Worm (Caenorhabditis elegans) whole organism, L4 larva: Measurements from ENCODE around the gene C14F11.7.

Experiments
- D1046.2 ChIP-seq: fragments of 200-800 bp; sonication (Bioruptor generic); IDR thresholded peaks from 2 replicates; pipeline ENCODE4 v1.3.6; 2022; ENCODE audit warnings: missing genetic modification characterization, missing compliant biosample characterization
- F10B5.3 ChIP-seq: sonication (generic microtip); optimal IDR thresholded peaks from 2 replicates; lab custom pipeline; 2016; ENCODE audit warnings: mild to moderate bottlenecking, missing genetic modification characterization, missing compliant biosample characterization
- F26F4.8 ChIP-seq: fragments of 200-800 bp; sonication (Bioruptor generic); conservative IDR thresholded peaks from 2 replicates; pipeline ENCODE4 v1.3.6; 2022; ENCODE audit warnings: missing genetic modification characterization, missing compliant biosample characterization
- F37D6.2 ChIP-seq: sonication (generic microtip); optimal IDR thresholded peaks from 2 replicates; lab custom pipeline; 2016; ENCODE audit warnings: mild to moderate bottlenecking, missing genetic modification characterization, missing compliant biosample characterization
- F44E2.7 ChIP-seq: fragments of 200-800 bp; sonication (Bioruptor generic); IDR thresholded peaks from 2 replicates; pipeline ENCODE4 v2.1.2; 2022; ENCODE audit warnings: missing genetic modification characterization, missing compliant biosample characterization
- T26A8.4 ChIP-seq: fragments of 200-800 bp; sonication (Bioruptor generic); IDR thresholded peaks from 2 replicates; pipeline ENCODE4 v1.3.6; 2022; ENCODE audit warnings: missing genetic modification characterization, missing compliant biosample characterization
- Y5F2A.4 ChIP-seq: fragments of 200-800 bp; sonication (Bioruptor generic); optimal IDR thresholded peaks from 2 replicates; lab custom pipeline; 2018; ENCODE audit warnings: mild to moderate bottlenecking, missing genetic modification characterization, missing compliant biosample characterization
- aha-1 ChIP-seq: fragments of 150-350 bp; peaks from one replicate; lab custom pipeline; 2014; ENCODE audit warnings: missing biosample characterization, missing genetic modification characterization
- arid-1 ChIP-seq: fragments of 200-800 bp; sonication (Bioruptor generic); conservative IDR thresholded peaks from 2 replicates; pipeline ENCODE4 v1.3.6; 2022; ENCODE audit warnings: missing genetic modification reagents, missing genetic modification characterization, missing compliant biosample characterization
- attf-4 ChIP-seq: sonication (generic microtip); optimal IDR thresholded peaks from 3 replicates; lab custom pipeline; 2017; ENCODE audit warnings: missing biosample characterization, missing genetic modification characterization
- ceh-20 ChIP-seq: fragments of 200-800 bp; sonication (Bioruptor generic); IDR thresholded peaks from 2 replicates; pipeline ENCODE4 v1.3.6; 2022; ENCODE audit warnings: missing genetic modification reagents, missing genetic modification characterization, missing compliant biosample characterization
- ceh-32 ChIP-seq: sonication (generic microtip); optimal IDR thresholded peaks from 2 replicates; lab custom pipeline; 2016; ENCODE audit warnings: mild to moderate bottlenecking, missing genetic modification characterization, missing compliant biosample characterization; ENCODE audit not compliant: poor library complexity
- ceh-44 ChIP-seq: fragments of 200-800 bp; sonication (Bioruptor generic); IDR thresholded peaks from 2 replicates; pipeline ENCODE4 v1.3.6; 2022; ENCODE audit warnings: missing genetic modification reagents, missing genetic modification characterization, missing compliant biosample characterization
- ceh-82 ChIP-seq: sonication (generic microtip); optimal IDR thresholded peaks from 2 replicates; lab custom pipeline; 2017; ENCODE audit warnings: missing biosample characterization, missing genetic modification characterization
- cey-2 ChIP-seq: sonication (generic microtip); optimal IDR thresholded peaks from 3 replicates; lab custom pipeline; 2017; ENCODE audit warnings: missing genetic modification characterization, mild to moderate bottlenecking, missing compliant biosample characterization, antibody characterized with exemption, borderline replicate concordance; ENCODE audit not compliant: insufficient read depth
- daf-12 ChIP-seq: fragments of 150-350 bp; optimal IDR thresholded peaks from 2 replicates; lab custom pipeline; 2014; ENCODE audit warnings: missing biosample characterization, missing genetic modification reagents, missing genetic modification characterization
- daf-19 ChIP-seq: fragments of 200-800 bp; sonication (Bioruptor generic); conservative IDR thresholded peaks from 2 replicates; pipeline ENCODE4 v1.3.6; 2022; ENCODE audit warnings: missing genetic modification characterization, missing compliant biosample characterization
- dve-1 ChIP-seq: sonication (generic microtip); optimal IDR thresholded peaks from 2 replicates; lab custom pipeline; 2017; ENCODE audit warnings: antibody characterized with exemption, mild to moderate bottlenecking, missing genetic modification characterization, missing compliant biosample characterization; ENCODE audit not compliant: insufficient read depth
- egl-27 ChIP-seq: sonication (generic microtip); optimal IDR thresholded peaks from 3 replicates; lab custom pipeline; 2017; ENCODE audit warnings: missing biosample characterization, missing genetic modification reagents, missing genetic modification characterization
- fos-1 ChIP-seq: fragments of 150-350 bp; optimal IDR thresholded peaks from 2 replicates; lab custom pipeline; 2014; ENCODE audit warnings: missing biosample characterization, missing genetic modification characterization
- gei-8 ChIP-seq: fragments of 200-800 bp; sonication (Bioruptor generic); optimal IDR thresholded peaks from 2 replicates; lab custom pipeline; 2018; ENCODE audit warnings: mild to moderate bottlenecking, missing genetic modification characterization, missing compliant biosample characterization
- hlh-30 ChIP-seq: sonication (generic microtip); optimal IDR thresholded peaks from 2 replicates; lab custom pipeline; 2017; ENCODE audit warnings: antibody characterized with exemption, mild to moderate bottlenecking, missing genetic modification characterization, missing compliant biosample characterization; ENCODE audit not compliant: insufficient read depth
- hmg-1.1 ChIP-seq: fragments of 200-800 bp; sonication (Bioruptor generic); IDR thresholded peaks from 2 replicates; pipeline ENCODE4 v1.3.6; 2022; ENCODE audit warnings: missing genetic modification reagents, missing genetic modification characterization, missing compliant biosample characterization
- jun-1 ChIP-seq: fragments of 150-350 bp; optimal IDR thresholded peaks from 2 replicates; lab custom pipeline; 2014; ENCODE audit warnings: missing biosample characterization, missing genetic modification reagents, missing genetic modification characterization
- lin-1 ChIP-seq: fragments of 200-800 bp; sonication (Bioruptor generic); IDR thresholded peaks from 2 replicates; pipeline ENCODE4 v1.3.6; 2022; ENCODE audit warnings: missing genetic modification reagents, missing genetic modification characterization, missing compliant biosample characterization
- mdl-1 ChIP-seq, 2 experiments: fragments of 150-350 bp in 1 of 2; sonication (generic microtip) in 1 of 2; optimal IDR thresholded peaks; 2 replicates each; lab custom pipeline; 2014 to 2017; ENCODE audit warnings: missing biosample characterization in 2 of 2, missing genetic modification characterization in 2 of 2
- mdt-29 ChIP-seq: fragments of 200-800 bp; sonication (Bioruptor generic); IDR thresholded peaks from 2 replicates; pipeline ENCODE4 v1.3.6; 2022; ENCODE audit warnings: missing genetic modification reagents, missing genetic modification characterization, missing compliant biosample characterization
- mxl-2 ChIP-seq: fragments of 200-800 bp; sonication (Bioruptor generic); conservative IDR thresholded peaks from 2 replicates; pipeline ENCODE4 v1.3.6; 2022; ENCODE audit warnings: missing genetic modification reagents, missing genetic modification characterization, missing compliant biosample characterization
- nhr-102 ChIP-seq: sonication (generic microtip); optimal IDR thresholded peaks from 2 replicates; lab custom pipeline; 2016; ENCODE audit warnings: mild to moderate bottlenecking, missing genetic modification characterization, moderate library complexity, missing compliant biosample characterization
- nhr-11 ChIP-seq: fragments of 150-350 bp; optimal IDR thresholded peaks from 2 replicates; lab custom pipeline; 2014; ENCODE audit warnings: missing biosample characterization, missing genetic modification characterization
- nhr-111 ChIP-seq: fragments of 200-800 bp; sonication (Bioruptor generic); optimal IDR thresholded peaks from 2 replicates; lab custom pipeline; 2018; ENCODE audit warnings: mild to moderate bottlenecking, missing genetic modification characterization, missing compliant biosample characterization
- nhr-6 ChIP-seq: fragments of 150-350 bp; optimal IDR thresholded peaks from 2 replicates; lab custom pipeline; 2014; ENCODE audit warnings: missing biosample characterization, missing genetic modification characterization
- pha-4 ChIP-seq, 2 experiments: fragments of 150-350 bp in 1 of 2; fragments of 200-800 bp in 1 of 2; sonication (Bioruptor generic) in 1 of 2; IDR thresholded peaks in 1 of 2; optimal IDR thresholded peaks in 1 of 2; 2 replicates each; pipeline versions ENCODE4 v1.3.6 to Lab custom; 2014 to 2022; ENCODE audit warnings: missing genetic modification characterization in 2 of 2, missing genetic modification reagents in 2 of 2, missing biosample characterization in 1 of 2, missing compliant biosample characterization in 1 of 2
- saeg-2 ChIP-seq: fragments of 200-800 bp; sonication (Bioruptor generic); IDR thresholded peaks from 2 replicates; pipeline ENCODE4 v1.3.6; 2022; ENCODE audit warnings: missing genetic modification reagents, missing genetic modification characterization, missing compliant biosample characterization
- set-16 ChIP-seq: fragments of 200-800 bp; sonication (Bioruptor generic); IDR thresholded peaks from 2 replicates; pipeline ENCODE4 v1.3.6; 2022; ENCODE audit warnings: missing genetic modification reagents, missing genetic modification characterization, missing compliant biosample characterization
- snpc-4 ChIP-seq: fragments of 150-350 bp; optimal IDR thresholded peaks from 2 replicates; lab custom pipeline; 2014; ENCODE audit warnings: missing biosample characterization, missing genetic modification characterization
- spr-3 ChIP-seq: fragments of 200-800 bp; sonication (Bioruptor generic); optimal IDR thresholded peaks from 2 replicates; lab custom pipeline; 2018; ENCODE audit warnings: mild to moderate bottlenecking, missing genetic modification characterization, missing compliant biosample characterization
- tra-1 ChIP-seq: fragments of 200-800 bp; sonication (Bioruptor generic); IDR thresholded peaks from 2 replicates; pipeline ENCODE4 v1.3.6; 2022; ENCODE audit warnings: missing genetic modification reagents, missing genetic modification characterization, missing compliant biosample characterization
- unc-39 ChIP-seq: sonication (generic microtip); optimal IDR thresholded peaks from 2 replicates; lab custom pipeline; 2017; ENCODE audit warnings: missing biosample characterization, missing genetic modification characterization
- unc-62 ChIP-seq, 3 experiments: fragments of 150-350 bp in 1 of 3; sonication (generic microtip); optimal IDR thresholded peaks in 2 of 3; peaks in 1 of 3; 1 replicate in 1 of 3; 2 replicates in 2 of 3; lab custom pipeline; 2014 to 2017; ENCODE audit warnings: missing biosample characterization in 3 of 3, missing genetic modification characterization in 3 of 3, missing genetic modification reagents in 3 of 3, missing genotype in 1 of 3
- zip-2 ChIP-seq: fragments of 150-350 bp; optimal IDR thresholded peaks from 2 replicates; lab custom pipeline; 2014; ENCODE audit warnings: missing biosample characterization, missing genetic modification characterization
- ztf-7 ChIP-seq: fragments of 150-350 bp; optimal IDR thresholded peaks from 2 replicates; lab custom pipeline; 2014; ENCODE audit warnings: missing biosample characterization, missing genetic modification characterization

The C14F11.7 gene

DNA sequence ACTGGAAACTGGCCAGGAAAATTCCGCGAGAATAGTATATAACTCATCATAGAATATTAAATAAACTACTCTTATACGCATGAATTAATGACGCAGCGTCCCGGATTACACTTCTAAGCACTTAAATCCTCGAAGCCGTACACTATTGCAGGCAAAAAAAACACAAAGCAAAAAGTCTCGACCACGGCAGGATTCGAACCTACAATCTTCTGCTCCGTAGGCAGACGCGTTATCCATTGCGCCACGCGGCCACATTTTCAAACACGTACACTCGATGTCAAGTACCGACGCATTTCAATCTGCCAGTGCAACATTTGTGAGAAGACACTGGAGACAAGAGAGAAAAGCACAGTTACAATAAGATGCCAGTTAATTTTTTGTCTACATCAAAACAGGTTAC is 11.5 kb upstream of the C14F11.7 start (continued):
- TF ChIP-seq daf-12 (tag; lab: Kevin White, UChicago): no peak
- TF ChIP-seq F26F4.8: no peak
- no peak for TF ChIP-seq aha-1 (tag; lab: Kevin White, UChicago)
- TF ChIP-seq unc-39 (tag; lab: Kevin White, UChicago): no peak
- no peak for TF ChIP-seq nhr-102 (tag; lab: Kevin White, UChicago)
- TF ChIP-seq lin-1 (GFP tag; lab: Robert Waterston, UW): peak; percentile 34; the same call in 1 of the 2 replicates
- 0 out of 2 replicates have a peak, but pooled peaks have one; percentile 12 for TF ChIP-seq saeg-2 (GFP tag; lab: Robert Waterston, UW)
- TF ChIP-seq daf-19 (GFP tag; lab: Robert Waterston, UW): peak; percentile 74; the same call in 1 of the 2 replicates
- no peak for TF ChIP-seq F37D6.2 (tag; lab: Kevin White, UChicago)
- TF ChIP-seq nhr-111: no peak
- no peak; the same call in 1 of the 2 replicates for TF ChIP-seq pha-4 (GFP tag; IDR thresholded peaks at IDR 0.05; lab: Robert Waterston, UW)
- no peak for TF ChIP-seq pha-4 (tag; optimal IDR thresholded peaks at IDR 0.05; lab: Kevin White, UChicago)
- no peak for TF ChIP-seq set-16 (GFP tag; lab: Robert Waterston, UW)
- TF ChIP-seq ceh-44 (GFP tag; lab: Robert Waterston, UW): peak; percentile 76; the same call in 1 of the 2 replicates
- TF ChIP-seq nhr-11 (tag; lab: Kevin White, UChicago): no peak

DNA sequence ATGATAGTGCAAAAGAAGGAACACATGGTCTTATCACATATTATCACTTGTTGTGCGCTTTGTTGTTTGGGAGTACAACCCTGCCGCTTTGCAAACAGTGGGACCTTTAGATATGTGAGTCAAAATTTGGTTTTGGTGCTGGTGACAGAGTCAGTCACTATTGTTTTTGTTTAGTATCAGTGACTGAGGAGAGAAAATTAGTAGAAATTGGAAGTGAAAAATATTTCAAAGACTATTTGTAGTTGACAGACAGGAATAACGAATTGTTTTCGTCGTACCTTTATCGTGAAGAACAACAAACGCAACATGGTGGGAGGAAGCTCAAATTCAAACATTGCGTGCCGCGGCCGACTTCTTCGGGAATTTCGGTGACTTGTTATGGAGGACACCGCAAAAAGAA is 8.2 kb upstream of the C14F11.7 start, which contains the start of gene lrch-1:
TSS of gene lrch-1 (minus strand) at position 101 of the 400 bp plus-strand sequence.
- TF ChIP-seq ceh-32 (tag; lab: Kevin White, UChicago): no peak
- TF ChIP-seq aha-1 (tag; lab: Kevin White, UChicago): peak; percentile 2
- no peak for TF ChIP-seq T26A8.4 (GFP tag; lab: Robert Waterston, UW)
- no peak for TF ChIP-seq ztf-7 (tag; lab: Kevin White, UChicago)

DNA sequence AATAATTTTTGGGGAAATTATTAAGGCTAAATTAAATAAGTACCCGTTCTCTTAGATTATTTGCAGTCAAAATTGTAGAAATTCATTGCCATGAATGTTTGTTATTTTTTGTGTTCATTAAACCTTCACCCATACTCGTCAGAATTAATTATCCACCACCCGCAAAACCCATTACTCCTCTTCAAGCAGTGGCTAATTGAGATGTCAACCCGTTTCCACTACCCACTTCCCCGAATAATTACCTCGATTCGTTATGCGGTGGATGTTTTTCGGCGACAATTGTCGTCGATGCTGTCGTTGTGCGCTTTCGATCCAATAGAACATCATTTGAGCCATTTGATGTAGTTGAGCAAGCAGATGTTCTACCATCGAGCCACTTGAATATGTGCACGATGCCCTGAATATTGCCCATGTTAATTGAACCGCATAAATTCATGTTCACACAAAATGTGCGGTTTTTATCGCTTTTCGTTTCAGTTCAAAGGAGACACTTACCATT is 3.0 kb upstream of the C14F11.7 start:
- TF ChIP-seq snpc-4 (tag; lab: Kevin White, UChicago) (no peak), mdt-29 (GFP tag; lab: Robert Waterston, UW) (no peak), mxl-2 (no peak), Y5F2A.4 (GFP tag; lab: Kevin White, UChicago) (no peak), unc-62 (GFP tag; optimal IDR thresholded peaks at IDR 0.05 in 1 of 2; lab: Kevin White, UChicago) (peak in 1 of 2 experiments; percentile 94), unc-62 (tag; optimal IDR thresholded peaks at IDR 0.05; lab: Kevin White, UChicago) (no peak)

DNA sequence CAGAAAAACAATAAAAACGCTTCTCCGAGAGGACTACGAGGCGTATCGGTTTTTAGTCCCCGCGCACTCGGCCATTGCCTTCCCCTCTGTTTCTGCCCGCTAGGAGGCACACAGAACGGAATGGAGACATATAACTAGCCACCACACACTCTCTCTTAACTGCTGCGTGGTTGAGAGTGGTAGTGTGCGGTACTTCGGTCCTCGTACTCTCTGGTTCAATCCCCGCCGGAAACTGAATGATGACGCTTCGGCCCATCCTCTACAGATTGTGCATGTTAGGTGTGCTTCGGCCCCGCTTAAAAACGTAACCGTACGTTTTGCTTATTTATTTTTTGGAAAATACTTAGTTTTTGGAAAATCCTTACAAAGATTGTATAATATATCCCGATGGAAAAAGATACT is 675 bp downstream of the C14F11.7 start, which contains the start of gene T13C5.6:
TSS of gene T13C5.6 (minus strand) at position 1 of the 402 bp plus-strand sequence.
- TF ChIP-seq ceh-20 (peak; percentile 94), nhr-11 (tag; lab: Kevin White, UChicago) (peak; percentile 88), spr-3 (GFP tag; lab: Kevin White, UChicago) (peak; percentile 89), D1046.2 (GFP tag; lab: Robert Waterston, UW) (peak; percentile 68; the same call in 1 of the 2 replicates), aha-1 (tag; lab: Kevin White, UChicago) (peak; percentile 100), gei-8 (GFP tag; lab: Kevin White, UChicago) (peak; percentile 77), F44E2.7 (peak; percentile 84; the same call in 1 of the 2 replicates), cey-2 (tag; lab: Kevin White, UChicago) (no peak), hmg-1.1 (GFP tag; lab: Robert Waterston, UW) (peak; percentile 98), attf-4 (tag; lab: Kevin White, UChicago) (no peak), ceh-82 (tag; lab: Kevin White, UChicago) (peak; percentile 6), nhr-6 (tag; lab: Kevin White, UChicago) (peak; percentile 92), nhr-102 (tag; lab: Kevin White, UChicago) (peak; percentile 92), hlh-30 (tag; lab: Kevin White, UChicago) (peak; percentile 79), arid-1 (GFP tag; lab: Robert Waterston, UW) (peak; percentile 86), zip-2 (tag; lab: Kevin White, UChicago) (peak; percentile 78), jun-1 (tag; lab: Kevin White, UChicago) (peak; percentile 80), unc-62 (GFP tag; optimal IDR thresholded peaks at IDR 0.05 in 1 of 2; lab: Kevin White, UChicago) (peak in 1 of 2 experiments; percentile 12), unc-62 (tag; optimal IDR thresholded peaks at IDR 0.05; lab: Kevin White, UChicago) (no peak), mdl-1 (tag; optimal IDR thresholded peaks at IDR 0.05; lab: Kevin White, UChicago) (peak in 1 of 2 experiments; percentile 74), F10B5.3 (tag; lab: Kevin White, UChicago) (peak; percentile 68), tra-1 (GFP tag; lab: Robert Waterston, UW) (peak; percentile 93), egl-27 (tag; lab: Kevin White, UChicago) (no peak), lin-1 (GFP tag; lab: Robert Waterston, UW) (peak; percentile 95), fos-1 (tag; lab: Kevin White, UChicago) (no peak), dve-1 (tag; lab: Kevin White, UChicago) (peak; percentile 92), unc-39 (tag; lab: Kevin White, UChicago) (no peak)
